Fruit fly (Drosophila melanogaster): ENCODE results near the gene Iml1.
A peak's percentile ranks its signal among the peaks of the same experiment; 100 is the strongest.

Iml1 gene

DNA sequence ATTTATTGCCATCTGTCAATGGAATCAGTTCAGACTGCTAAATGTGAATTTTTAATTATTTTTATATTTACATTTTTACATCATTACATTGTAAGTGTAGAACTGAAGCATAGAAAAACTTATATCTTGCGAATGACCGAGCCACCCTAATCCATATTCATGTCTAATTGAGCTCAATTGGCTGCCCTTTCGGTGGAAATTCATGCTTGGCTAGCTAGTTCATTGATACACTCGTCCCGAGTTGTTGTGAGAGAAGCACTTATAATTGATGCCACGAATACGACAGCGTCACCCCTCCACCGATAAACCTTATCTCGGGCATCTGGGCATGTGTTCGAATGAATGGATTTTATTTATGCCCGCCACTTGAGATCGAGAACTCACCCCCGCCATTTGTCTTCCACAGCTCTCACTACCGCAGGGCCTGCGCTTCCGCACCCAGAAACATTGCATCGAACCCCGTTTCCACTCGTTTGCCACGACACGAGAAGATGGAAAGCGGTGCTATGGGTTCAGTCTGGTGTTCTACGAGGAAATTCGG lies 4.5 kb upstream of the Iml1 start (continued):
- no peak for TF ChIP-seq CG4730 (GFP tag; IDR thresholded peaks at IDR 0.05)
- TF ChIP-seq CG32772 (GFP tag; IDR thresholded peaks at IDR 0.05), result no peak
- TF ChIP-seq CG43689 (GFP tag; IDR thresholded peaks at IDR 0.05), result no peak

- no peak for TF ChIP-seq Ssrp (tag; optimal IDR thresholded peaks at IDR 0.05)
- TF ChIP-seq MESR4 (GFP tag; optimal IDR thresholded peaks at IDR 0.05), result peak; percentile 6
- no peak for TF ChIP-seq Aef1 (GFP tag; IDR thresholded peaks at IDR 0.05)
- TF ChIP-seq NC2α (GFP tag; optimal IDR thresholded peaks at IDR 0.05), result no peak
- no peak for TF ChIP-seq CG15696 (tag; optimal IDR thresholded peaks at IDR 0.05)
- no peak for TF ChIP-seq rib (GFP tag; IDR thresholded peaks at IDR 0.05)
- no peak for TF ChIP-seq Jarid2 (GFP tag; optimal IDR thresholded peaks at IDR 0.05)
- TF ChIP-seq danr (GFP tag; IDR thresholded peaks at IDR 0.05), result no peak
- no peak for TF ChIP-seq Atf-2 (GFP tag; optimal IDR thresholded peaks at IDR 0.05)
- TF ChIP-seq chinmo (GFP tag; IDR thresholded peaks at IDR 0.05; ENCODE audit: partially characterized antibody), result 0 out of 4 replicates have a peak, but pooled peaks have one; percentile 20
- no peak for TF ChIP-seq ato (GFP tag; IDR thresholded peaks at IDR 0.05; ENCODE audit: partially characterized antibody)
- no peak for TF ChIP-seq odd (GFP tag; optimal IDR thresholded peaks at IDR 0.05)
- no peak for TF ChIP-seq mam (GFP tag; optimal IDR thresholded peaks at IDR 0.05)
- TF ChIP-seq cg (GFP tag; optimal IDR thresholded peaks at IDR 0.05), result peak; percentile 74
- no peak for TF ChIP-seq seq (GFP tag; IDR thresholded peaks at IDR 0.05)
- TF ChIP-seq CG42726 (GFP tag; IDR thresholded peaks at IDR 0.05; ENCODE audit: partially characterized antibody), result no peak
- no peak for TF ChIP-seq CG3163 (GFP tag; optimal IDR thresholded peaks at IDR 0.05)
- TF ChIP-seq lab (GFP tag; optimal IDR thresholded peaks at IDR 0.05), result no peak
- no peak for TF ChIP-seq sob (GFP tag; IDR thresholded peaks at IDR 0.05)
These were observed 3.5 kb upstream of the Iml1 start for dm6 chr3L:1537353-1537752.

DNA sequence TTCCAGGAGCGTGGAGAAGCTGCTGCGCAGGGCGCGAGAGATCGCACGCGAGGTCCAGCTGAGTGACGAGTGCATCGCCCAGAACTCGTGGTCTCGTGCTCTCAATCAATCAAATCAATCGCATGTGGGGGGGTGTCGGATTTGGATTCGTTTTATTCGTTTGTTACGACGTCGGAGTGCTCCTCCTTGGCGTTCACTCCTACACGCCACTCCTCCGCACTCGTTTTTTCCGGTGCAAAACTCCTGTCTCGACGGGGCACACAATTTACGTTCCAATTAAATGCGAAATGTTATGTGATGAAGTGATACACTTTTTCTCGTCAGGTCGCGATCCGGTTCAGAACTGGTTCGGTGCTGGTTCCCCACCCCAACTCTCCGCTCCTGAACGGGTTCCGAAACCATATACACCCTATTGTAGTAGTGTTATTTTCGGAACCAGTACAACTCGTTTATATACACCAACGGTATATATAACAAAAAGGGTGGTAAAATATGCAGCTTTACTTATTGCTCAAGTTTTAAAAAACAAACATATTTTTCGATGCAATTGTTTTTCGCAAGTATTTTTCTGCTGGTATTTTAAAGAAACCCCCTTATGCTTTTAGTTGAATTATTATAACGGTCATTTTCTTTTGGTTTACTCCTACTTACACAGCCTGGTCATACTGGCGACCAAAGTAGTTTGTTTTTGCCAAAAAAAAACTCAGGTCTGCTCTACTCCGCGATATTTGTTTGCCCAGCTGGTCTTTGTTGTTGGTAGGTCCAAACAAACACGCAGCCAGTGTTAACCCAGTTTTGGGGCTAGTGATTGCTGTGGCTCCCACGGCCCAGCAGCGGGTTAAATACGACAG lies 2.9 kb upstream of the Iml1 start, which contains the start of the genes CG12091 and pns:
Gene CG12091, minus strand, starts transcription at position 349 of the 851 bp plus-strand sequence.
Gene pns, plus strand, starts transcription at position 651 of the 851 bp plus-strand sequence.
- peak; percentile 8 for TF ChIP-seq da (GFP tag; optimal IDR thresholded peaks at IDR 0.05)
- TF ChIP-seq CG6765 (GFP tag; optimal IDR thresholded peaks at IDR 0.05), result peak; percentile 61
- no peak for TF ChIP-seq D (optimal IDR thresholded peaks at IDR 0.05)
- peak; percentile 22 for TF ChIP-seq D (GFP tag; optimal IDR thresholded peaks at IDR 0.05)
- TF ChIP-seq dpn (GFP tag; optimal IDR thresholded peaks at IDR 0.05), result peak; percentile 70 to 74
- peak; percentile 29; the same call in 2 of the 3 replicates for TF ChIP-seq Aef1 (GFP tag; IDR thresholded peaks at IDR 0.05)
- no peak for TF ChIP-seq Dref (GFP tag; IDR thresholded peaks at IDR 0.05)
- TF ChIP-seq cwo (GFP tag; optimal IDR thresholded peaks at IDR 0.05), result peak; percentile 69
- TF ChIP-seq CG9437 (GFP tag; optimal IDR thresholded peaks at IDR 0.05), result peak; percentile 52
- peak; percentile 39; the same call in 1 of the 2 replicates for TF ChIP-seq CG4730 (GFP tag; IDR thresholded peaks at IDR 0.05)
- TF ChIP-seq gce (GFP tag; IDR thresholded peaks at IDR 0.05), result no peak
- TF ChIP-seq onecut (GFP tag; IDR thresholded peaks at IDR 0.05), result peak; percentile 56
- TF ChIP-seq CG12299 (tag; optimal IDR thresholded peaks at IDR 0.05), result peak; percentile 42
- no peak for TF ChIP-seq tio (GFP tag; optimal IDR thresholded peaks at IDR 0.05)
- TF ChIP-seq Ravus (GFP tag; IDR thresholded peaks at IDR 0.05), result no peak
- TF ChIP-seq CG5953 (GFP tag; IDR thresholded peaks at IDR 0.05), result peak; percentile 74; the same call in 1 of the 2 replicates
- no peak for TF ChIP-seq Lim3 (GFP tag; IDR thresholded peaks at IDR 0.05)
- TF ChIP-seq ssp (GFP tag; IDR thresholded peaks at IDR 0.05), result peak; percentile 71
- no peak for TF ChIP-seq CG17802 (tag; optimal IDR thresholded peaks at IDR 0.05)
- TF ChIP-seq CG2875 (GFP tag; optimal IDR thresholded peaks at IDR 0.05), result peak; percentile 44
- TF ChIP-seq CG31441 (GFP tag; IDR thresholded peaks at IDR 0.05), result peak; percentile 80
- TF ChIP-seq CG14965 (GFP tag; optimal IDR thresholded peaks at IDR 0.05; ENCODE audit: borderline replicate concordance), result no peak
- TF ChIP-seq Six4 (GFP tag; optimal IDR thresholded peaks at IDR 0.05), result peak; percentile 43
- TF ChIP-seq psq (GFP tag; optimal IDR thresholded peaks at IDR 0.05), result peak; percentile 38
- TF ChIP-seq schlank (tag; optimal IDR thresholded peaks at IDR 0.05), result no peak
- TF ChIP-seq Bgb (GFP tag; IDR thresholded peaks at IDR 0.05; ENCODE audit: partially characterized antibody), result peak; percentile 44
- peak; percentile 39 for TF ChIP-seq nerfin-1 (tag; optimal IDR thresholded peaks at IDR 0.05)

Data from whole organism, embryonic.